Fruit fly (Drosophila melanogaster): ENCODE measurements around the gene bowl.
A peak's percentile ranks its signal among the peaks of the same experiment; 100 is the strongest.

Gene bowl

DNA sequence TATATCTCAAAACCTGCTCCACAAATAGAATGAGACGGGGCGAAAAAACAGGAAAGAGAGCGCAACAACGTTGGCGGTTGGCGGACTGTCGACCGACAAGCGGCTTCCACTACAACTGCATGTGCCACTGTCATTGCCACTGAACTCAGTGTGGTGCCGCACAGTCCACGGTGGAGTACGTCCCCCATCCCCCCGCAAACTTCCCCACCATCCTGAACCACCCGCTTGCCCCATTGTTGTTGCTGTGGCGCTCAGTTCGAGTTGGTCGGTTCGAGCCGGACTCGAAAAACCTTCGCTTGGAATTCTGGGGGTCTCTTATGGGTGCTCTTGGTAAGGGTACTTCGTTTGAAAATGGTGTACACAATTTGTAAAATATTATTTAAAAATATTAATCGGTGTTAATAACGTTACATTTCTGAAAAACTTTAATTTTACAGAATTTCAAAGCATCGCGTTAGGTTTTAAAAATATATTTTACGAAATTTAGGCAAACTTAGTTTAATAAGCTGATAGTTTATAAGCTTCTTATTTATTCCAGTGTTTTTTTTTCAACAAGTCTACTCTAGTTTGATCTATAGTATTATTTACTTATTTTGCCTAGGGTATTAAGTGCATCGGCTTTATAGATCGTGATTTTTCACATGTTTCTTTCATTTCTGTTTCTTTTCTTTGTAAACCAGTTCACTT is 1.6 kb downstream of the bowl start (continued):
- TF ChIP-seq CG8119 (GFP tag; IDR thresholded peaks at IDR 0.05) (peak; percentile 71), Gug (GFP tag; IDR thresholded peaks at IDR 0.05) (no peak), CG8319 (GFP tag; optimal IDR thresholded peaks at IDR 0.05) (peak; percentile 60), CG16779 (tag; optimal IDR thresholded peaks at IDR 0.05) (peak; percentile 50), CG11902 (GFP tag; optimal IDR thresholded peaks at IDR 0.05) (peak; percentile 33), Eip75B (GFP tag; optimal IDR thresholded peaks at IDR 0.05) (peak; percentile 76), CG7368 (GFP tag; optimal IDR thresholded peaks at IDR 0.05) (peak; percentile 32), CG4318 (GFP tag; optimal IDR thresholded peaks at IDR 0.05) (peak; percentile 67), ss (GFP tag; optimal IDR thresholded peaks at IDR 0.05) (peak; percentile 58 to 73), salr (GFP tag; optimal IDR thresholded peaks at IDR 0.05) (peak; percentile 7 to 74), achi (GFP tag; optimal IDR thresholded peaks at IDR 0.05) (peak; percentile 79), Eip93F (GFP tag; optimal IDR thresholded peaks at IDR 0.05) (no peak), Hr4 (GFP tag; optimal IDR thresholded peaks at IDR 0.05) (peak; percentile 76), lz (GFP tag; optimal IDR thresholded peaks at IDR 0.05) (peak; percentile 76), dsx (GFP tag; optimal IDR thresholded peaks at IDR 0.05; ENCODE audit: poor library complexity, severe bottlenecking) (peak; percentile 46), CG15336 (GFP tag; IDR thresholded peaks at IDR 0.05) (peak; percentile 54; the same call in 1 of the 2 replicates), CG6792 (GFP tag; optimal IDR thresholded peaks at IDR 0.05) (peak; percentile 83), svp (GFP tag) (peak; percentile 91), fkh (GFP tag; optimal IDR thresholded peaks at IDR 0.05) (peak; percentile 39)

DNA sequence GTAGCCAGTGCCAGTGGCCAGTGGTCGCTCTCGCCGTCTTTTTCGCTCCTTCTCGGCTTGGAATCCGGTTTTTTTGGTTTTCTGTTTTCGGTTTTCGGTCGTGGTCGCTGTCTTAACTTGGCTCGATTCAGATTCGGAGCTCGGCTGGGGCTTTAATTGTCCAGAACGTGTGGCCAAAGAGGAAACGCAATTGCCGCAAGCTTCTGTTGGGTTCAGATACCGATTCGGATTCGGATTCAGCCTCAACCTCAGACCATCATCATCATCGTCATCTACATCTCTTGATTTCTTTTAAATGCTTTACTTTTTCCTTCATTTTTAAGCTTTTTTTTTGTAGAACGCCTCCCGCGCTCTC is 2.1 kb downstream of the bowl start:
- TF ChIP-seq esn (GFP tag; optimal IDR thresholded peaks at IDR 0.05) = no peak
- no peak for TF ChIP-seq eg (GFP tag; IDR thresholded peaks at IDR 0.05)
- no peak for TF ChIP-seq pdm3 (GFP tag; optimal IDR thresholded peaks at IDR 0.05)
- no peak for TF ChIP-seq fd59A (GFP tag; optimal IDR thresholded peaks at IDR 0.05)
- no peak for TF ChIP-seq ss (GFP tag; optimal IDR thresholded peaks at IDR 0.05)
- TF ChIP-seq CG7368 (GFP tag; optimal IDR thresholded peaks at IDR 0.05) = no peak
- TF ChIP-seq CG3032 (tag; optimal IDR thresholded peaks at IDR 0.05) = no peak
- no peak for TF ChIP-seq CG1621 (tag; optimal IDR thresholded peaks at IDR 0.05)

DNA sequence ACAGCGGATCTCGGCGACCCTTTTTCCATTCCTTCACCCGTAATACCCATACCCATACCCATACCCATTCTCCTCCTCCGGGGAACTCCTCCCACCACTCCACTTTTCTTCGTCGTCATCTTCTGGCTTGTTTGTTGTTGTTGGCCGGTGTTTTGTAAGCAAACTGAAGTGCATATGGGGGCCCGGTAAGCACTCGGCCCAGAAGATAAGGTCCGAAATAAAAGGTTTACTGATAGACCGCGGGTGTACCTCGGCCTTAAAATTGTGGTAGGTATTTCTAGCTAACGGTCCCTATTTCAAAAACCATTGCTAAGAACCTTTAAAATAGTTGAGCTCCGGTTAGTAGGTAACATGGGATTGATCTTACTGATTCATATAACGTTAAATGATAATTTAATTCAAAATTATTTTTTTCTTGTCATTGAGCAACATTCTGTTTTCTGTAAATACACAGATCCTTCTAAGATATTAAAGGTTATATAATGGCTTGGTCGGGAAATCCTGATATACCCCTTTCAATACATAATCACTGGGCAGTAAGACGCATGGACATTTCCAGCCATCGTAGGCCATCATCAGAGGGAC is 4.4 kb downstream of the bowl start:
- TF ChIP-seq CG8632 (GFP tag; optimal IDR thresholded peaks at IDR 0.05) (peak; percentile 30), cyc (GFP tag; optimal IDR thresholded peaks at IDR 0.05) (peak; percentile 44), CG6163 (GFP tag; IDR thresholded peaks at IDR 0.05) (peak; percentile 25; the same call in 2 of the 3 replicates), Eip75B (GFP tag; optimal IDR thresholded peaks at IDR 0.05) (peak; percentile 29), pdm3 (GFP tag; optimal IDR thresholded peaks at IDR 0.05) (peak; percentile 61), eg (GFP tag; IDR thresholded peaks at IDR 0.05) (no peak), CG6792 (GFP tag; optimal IDR thresholded peaks at IDR 0.05) (peak; percentile 18), Blimp-1 (GFP tag; optimal IDR thresholded peaks at IDR 0.05) (no peak), spab (GFP tag; optimal IDR thresholded peaks at IDR 0.05) (peak; percentile 42), CG9139 (GFP tag; optimal IDR thresholded peaks at IDR 0.05) (no peak), CG11762 (GFP tag; optimal IDR thresholded peaks at IDR 0.05; ENCODE audit: insufficient read depth) (no peak), esn (GFP tag; optimal IDR thresholded peaks at IDR 0.05) (peak; percentile 41), fkh (GFP tag; optimal IDR thresholded peaks at IDR 0.05) (peak; percentile 68), dsx (GFP tag; optimal IDR thresholded peaks at IDR 0.05; ENCODE audit: poor library complexity, severe bottlenecking) (no peak), Ets21C (GFP tag; optimal IDR thresholded peaks at IDR 0.05) (peak; percentile 27), topi (GFP tag; optimal IDR thresholded peaks at IDR 0.05) (peak; percentile 61), CG10631 (GFP tag; optimal IDR thresholded peaks at IDR 0.05) (peak; percentile 63), Smox (GFP tag; optimal IDR thresholded peaks at IDR 0.05) (no peak), net (GFP tag; optimal IDR thresholded peaks at IDR 0.05) (no peak), acj6 (GFP tag; optimal IDR thresholded peaks at IDR 0.05) (peak; percentile 73), CG16779 (tag; optimal IDR thresholded peaks at IDR 0.05) (no peak), CG6854 (GFP tag; optimal IDR thresholded peaks at IDR 0.05) (no peak), CG32006 (GFP tag; optimal IDR thresholded peaks at IDR 0.05) (peak; percentile 50), lz (GFP tag; optimal IDR thresholded peaks at IDR 0.05) (peak; percentile 53), Hr4 (GFP tag; optimal IDR thresholded peaks at IDR 0.05) (peak; percentile 42), CG34406 (GFP tag; optimal IDR thresholded peaks at IDR 0.05) (peak; percentile 51), ss (GFP tag; optimal IDR thresholded peaks at IDR 0.05) (no peak), Sox15 (GFP tag; optimal IDR thresholded peaks at IDR 0.05) (peak; percentile 1), Hr39 (GFP tag; optimal IDR thresholded peaks at IDR 0.05) (peak; percentile 49), Sox14 (GFP tag; optimal IDR thresholded peaks at IDR 0.05) (peak; percentile 61), Ets96B (tag; optimal IDR thresholded peaks at IDR 0.05) (peak; percentile 56)
